Worm (Caenorhabditis elegans): ENCODE measurements around the gene R13A1.3.
"Not testable (repeated sequence)": the region's sequence is repeated elsewhere in the genome, so short reads cannot be mapped to it uniquely, and the experiment has no call there.

The R13A1.3 gene

DNA sequence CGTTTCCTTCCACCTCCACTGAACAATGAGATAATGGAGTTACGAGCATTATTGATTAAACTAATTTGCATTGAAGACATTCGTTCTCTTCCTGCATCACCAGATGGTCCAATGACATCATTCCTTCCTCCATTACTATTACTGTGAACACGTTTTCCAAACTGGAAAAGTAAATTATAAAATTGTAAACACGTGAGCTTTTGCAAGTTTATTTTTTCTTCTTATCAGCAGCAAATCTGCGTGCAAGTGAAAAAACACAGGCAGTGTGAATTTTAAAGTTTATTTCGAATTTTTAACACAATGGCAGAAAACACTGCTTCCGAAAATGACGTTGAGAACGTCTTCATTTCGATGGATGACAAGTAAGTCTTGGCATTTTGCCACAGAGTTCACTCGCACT is 43.4 kb downstream of the R13A1.3 start, which contains the start of gene D2024.1:
Gene D2024.1, plus strand, starts transcription at position 301 of the 400 bp plus-strand sequence.
- TF ChIP-seq pha-4, sptf-1, elt-3 (tag; optimal IDR thresholded peaks at IDR 0.05): not testable (repeated sequence)

DNA sequence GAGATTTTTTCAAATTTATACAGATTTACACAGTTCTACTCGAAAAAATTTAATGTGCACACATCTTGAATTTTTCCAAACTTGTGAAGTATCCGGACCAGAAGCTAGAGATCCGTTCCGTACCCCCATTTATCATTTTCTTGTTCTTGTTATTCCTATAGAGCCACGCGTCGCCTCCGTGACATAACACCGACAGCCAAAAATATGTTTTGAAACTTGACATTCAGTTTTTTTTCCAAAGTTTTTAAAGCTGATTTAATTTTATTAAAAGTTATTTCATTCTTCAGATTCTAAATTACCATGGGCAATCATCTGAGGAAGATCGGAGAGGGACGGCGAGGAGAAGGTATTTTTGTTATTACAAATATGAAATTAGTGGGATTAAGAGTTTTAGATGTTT is 46.4 kb downstream of the R13A1.3 start, which contains the start of gene D2024.18:
Gene D2024.18, plus strand, starts transcription at position 301 of the 400 bp plus-strand sequence.
- TF ChIP-seq lsy-2 (tag; optimal IDR thresholded peaks at IDR 0.05) (no peak), mls-2 (tag; optimal IDR thresholded peaks at IDR 0.05) (no peak), flh-1 (GFP tag; optimal IDR thresholded peaks at IDR 0.05) (no peak), elt-3 (tag; optimal IDR thresholded peaks at IDR 0.05) (no peak), nhr-237 (tag; optimal IDR thresholded peaks at IDR 0.05) (no peak), lin-32 (GFP tag; optimal IDR thresholded peaks at IDR 0.05) (no peak), M03D4.4 (tag; optimal IDR thresholded peaks at IDR 0.05) (no peak), snpc-4 (tag; optimal IDR thresholded peaks at IDR 0.05) (no peak), ceh-83 (GFP tag; optimal IDR thresholded peaks at IDR 0.05) (no peak), sem-2 (GFP tag; optimal IDR thresholded peaks at IDR 0.05) (no peak), nhr-76 (tag; optimal IDR thresholded peaks at IDR 0.05) (no peak), nhr-12 (tag; optimal IDR thresholded peaks at IDR 0.05) (no peak), ceh-43 (GFP tag; optimal IDR thresholded peaks at IDR 0.05) (no peak), drap-1 (GFP tag; optimal IDR thresholded peaks at IDR 0.05) (no peak), zip-8 (tag; optimal IDR thresholded peaks at IDR 0.05) (no peak)

DNA sequence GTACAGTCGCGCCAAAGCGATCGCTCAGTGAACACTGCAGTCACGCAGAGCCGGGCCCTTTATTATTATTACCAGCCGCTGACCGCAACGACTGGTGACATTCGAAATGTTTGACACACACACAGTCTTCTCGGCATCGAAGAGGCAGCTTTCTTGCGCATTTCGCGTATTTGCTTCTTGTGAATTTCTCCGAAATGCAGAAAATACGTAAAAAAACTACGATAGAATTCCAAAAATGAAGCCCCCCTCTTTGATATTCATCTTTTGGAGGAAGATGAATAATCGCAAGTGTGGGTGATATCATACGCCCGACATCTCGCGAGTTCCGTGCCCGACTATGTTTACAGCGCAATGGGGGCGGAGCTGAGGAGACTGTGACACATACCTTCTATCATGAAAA is 49.5 kb downstream of the R13A1.3 start:
- no peak for TF ChIP-seq cnd-1 (tag; optimal IDR thresholded peaks at IDR 0.05)
- TF ChIP-seq unc-120 (tag; optimal IDR thresholded peaks at IDR 0.05; ENCODE audit: poor library complexity, severe bottlenecking), result no peak
- TF ChIP-seq mls-2 (tag; optimal IDR thresholded peaks at IDR 0.05), result no peak
- no peak for TF ChIP-seq elt-3 (tag; optimal IDR thresholded peaks at IDR 0.05)
- TF ChIP-seq sem-2 (GFP tag; optimal IDR thresholded peaks at IDR 0.05), result no peak
- TF ChIP-seq elt-1 (tag; optimal IDR thresholded peaks at IDR 0.05; ENCODE audit: borderline replicate concordance, insufficient read depth), result no peak
- TF ChIP-seq tbx-8 (GFP tag; optimal IDR thresholded peaks at IDR 0.05), result no peak
- no peak for TF ChIP-seq nhr-12 (tag; optimal IDR thresholded peaks at IDR 0.05)
- no peak for TF ChIP-seq pha-4 (tag; optimal IDR thresholded peaks at IDR 0.05)
- no peak for TF ChIP-seq bed-3 (GFP tag; optimal IDR thresholded peaks at IDR 0.05)
- no peak for TF ChIP-seq ces-1 (GFP tag; optimal IDR thresholded peaks at IDR 0.05)
- TF ChIP-seq hlh-1 (tag; optimal IDR thresholded peaks at IDR 0.05), result no peak
- no peak for TF ChIP-seq drap-1 (GFP tag; optimal IDR thresholded peaks at IDR 0.05)
- TF ChIP-seq unc-62 (GFP tag; optimal IDR thresholded peaks at IDR 0.05), result no peak
- TF ChIP-seq unc-39 (tag; optimal IDR thresholded peaks at IDR 0.05), result no peak

DNA sequence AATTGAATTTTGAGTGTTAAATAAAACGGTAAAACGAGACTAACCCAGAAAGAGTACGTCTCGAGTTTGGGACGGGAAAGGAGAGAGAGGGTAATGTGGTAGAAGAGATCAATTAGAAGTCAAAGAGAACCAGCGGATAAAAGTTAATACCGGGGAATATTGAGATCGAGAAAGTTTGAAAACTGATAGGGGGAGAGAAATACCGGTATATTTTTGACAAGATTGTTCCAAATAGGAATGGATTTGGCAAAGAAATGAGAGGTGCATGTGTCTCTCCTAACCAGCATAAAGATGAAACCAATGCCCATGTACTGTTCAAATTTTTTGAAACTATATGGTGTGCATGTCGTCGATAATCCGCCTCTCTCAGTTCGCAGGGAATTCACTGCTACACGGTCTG is 50.9 kb downstream of the R13A1.3 start, which contains the start of gene C06E4.5:
Gene C06E4.5, plus strand, starts transcription at position 301 of the 400 bp plus-strand sequence.
- TF ChIP-seq nhr-12, nhr-237, ztf-11 (tag; optimal IDR thresholded peaks at IDR 0.05): not testable (repeated sequence)
